Worm (Caenorhabditis elegans) whole organism, mixed stage, embryonic: ENCODE data around the gene F19B10.5.

Experiments
- M03D4.4 ChIP-seq: sonication (generic microtip); optimal IDR thresholded peaks from 2 replicates; lab custom pipeline; 2017; ENCODE audit warnings: mild to moderate bottlenecking, missing genetic modification characterization, missing compliant biosample characterization
- bed-3 ChIP-seq: fragments of 200-800 bp; sonication (Bioruptor generic); optimal IDR thresholded peaks from 3 replicates; lab custom pipeline; 2018; ENCODE audit warnings: mild to moderate bottlenecking, missing genetic modification characterization, moderate library complexity, missing compliant biosample characterization
- blmp-1 ChIP-seq: fragments of 150-350 bp; optimal IDR thresholded peaks from 2 replicates; lab custom pipeline; 2014; ENCODE audit warnings: missing biosample characterization, missing genetic modification characterization
- ceh-39 ChIP-seq: fragments of 150-350 bp; optimal IDR thresholded peaks from 2 replicates; lab custom pipeline; 2014; ENCODE audit warnings: missing biosample characterization, missing genetic modification characterization
- ceh-43 ChIP-seq: fragments of 200-800 bp; sonication (Bioruptor generic); optimal IDR thresholded peaks from 2 replicates; lab custom pipeline; 2018; ENCODE audit warnings: mild to moderate bottlenecking, missing genetic modification characterization, moderate library complexity, missing compliant biosample characterization
- ceh-83 ChIP-seq: fragments of 200-800 bp; sonication (Bioruptor generic); optimal IDR thresholded peaks from 2 replicates; lab custom pipeline; 2018; ENCODE audit warnings: mild to moderate bottlenecking, missing genetic modification characterization, missing compliant biosample characterization
- ces-1 ChIP-seq: fragments of 150-350 bp; optimal IDR thresholded peaks from 2 replicates; lab custom pipeline; 2014; ENCODE audit warnings: missing biosample characterization, missing genetic modification reagents, missing genetic modification characterization
- cnd-1 ChIP-seq: fragments of 200-800 bp; sonication (Bioruptor generic); optimal IDR thresholded peaks from 2 replicates; lab custom pipeline; 2018; ENCODE audit warnings: mild to moderate bottlenecking, missing genetic modification characterization, missing compliant biosample characterization
- drap-1 ChIP-seq: fragments of 200-800 bp; sonication (Bioruptor generic); optimal IDR thresholded peaks from 3 replicates; lab custom pipeline; 2018; ENCODE audit warnings: mild to moderate bottlenecking, missing genetic modification characterization, missing compliant biosample characterization
- elt-1 ChIP-seq: sonication (generic microtip); optimal IDR thresholded peaks from 2 replicates; lab custom pipeline; 2017; ENCODE audit warnings: missing genetic modification characterization, mild to moderate bottlenecking, missing compliant biosample characterization, antibody characterized with exemption, moderate library complexity, borderline replicate concordance; ENCODE audit not compliant: insufficient read depth
- elt-3 ChIP-seq: fragments of 150-350 bp; optimal IDR thresholded peaks from 2 replicates; lab custom pipeline; 2014; ENCODE audit warnings: missing biosample characterization, missing genetic modification characterization
- flh-1 ChIP-seq: fragments of 200-800 bp; sonication (Bioruptor generic); optimal IDR thresholded peaks from 2 replicates; lab custom pipeline; 2018; ENCODE audit warnings: mild to moderate bottlenecking, missing genetic modification characterization, moderate library complexity, missing compliant biosample characterization
- ham-2 ChIP-seq: fragments of 200-800 bp; sonication (Bioruptor generic); optimal IDR thresholded peaks from 2 replicates; lab custom pipeline; 2018; ENCODE audit warnings: mild to moderate bottlenecking, missing genetic modification characterization, missing compliant biosample characterization
- hlh-1 ChIP-seq: fragments of 150-350 bp; optimal IDR thresholded peaks from 2 replicates; lab custom pipeline; 2014; ENCODE audit warnings: missing biosample characterization, missing genetic modification reagents, missing genetic modification characterization
- lin-13 ChIP-seq: fragments of 150-350 bp; optimal IDR thresholded peaks from 2 replicates; lab custom pipeline; 2014; ENCODE audit warnings: missing biosample characterization, missing genetic modification characterization
- lin-32 ChIP-seq: fragments of 200-800 bp; sonication (Bioruptor generic); optimal IDR thresholded peaks from 2 replicates; lab custom pipeline; 2018; ENCODE audit warnings: mild to moderate bottlenecking, missing genetic modification characterization, missing compliant biosample characterization
- lsy-2 ChIP-seq: fragments of 150-350 bp; optimal IDR thresholded peaks from 2 replicates; lab custom pipeline; 2014; ENCODE audit warnings: missing biosample characterization, missing genetic modification characterization
- mep-1 ChIP-seq: fragments of 150-350 bp; optimal IDR thresholded peaks from 2 replicates; lab custom pipeline; 2017; ENCODE audit warnings: missing biosample characterization, missing genetic modification reagents, missing genetic modification characterization, inconsistent platforms
- mls-2 ChIP-seq: sonication (generic microtip); optimal IDR thresholded peaks from 2 replicates; lab custom pipeline; 2016; ENCODE audit warnings: mild to moderate bottlenecking, missing genetic modification characterization, moderate library complexity, missing compliant biosample characterization
- nhr-2 ChIP-seq: fragments of 150-350 bp; optimal IDR thresholded peaks from 2 replicates; lab custom pipeline; 2014; ENCODE audit warnings: missing biosample characterization, missing genetic modification characterization
- nhr-237 ChIP-seq: fragments of 150-350 bp; optimal IDR thresholded peaks from 2 replicates; lab custom pipeline; 2014; ENCODE audit warnings: missing biosample characterization, missing genetic modification characterization
- nhr-28 ChIP-seq: fragments of 150-350 bp; optimal IDR thresholded peaks from 2 replicates; lab custom pipeline; 2014; ENCODE audit warnings: missing biosample characterization, missing genetic modification characterization
- nhr-76 ChIP-seq: sonication (generic microtip); optimal IDR thresholded peaks from 2 replicates; lab custom pipeline; 2017; ENCODE audit warnings: missing biosample characterization, missing genetic modification characterization
- pha-4 ChIP-seq: fragments of 150-350 bp; optimal IDR thresholded peaks from 2 replicates; lab custom pipeline; 2018; ENCODE audit warnings: missing biosample characterization, missing genetic modification reagents, missing genetic modification characterization
- sem-2 ChIP-seq: fragments of 200-800 bp; sonication (Bioruptor generic); optimal IDR thresholded peaks from 2 replicates; lab custom pipeline; 2018; ENCODE audit warnings: mild to moderate bottlenecking, missing genetic modification characterization, missing compliant biosample characterization
- snpc-4 ChIP-seq: fragments of 150-350 bp; optimal IDR thresholded peaks from 2 replicates; lab custom pipeline; 2014; ENCODE audit warnings: missing biosample characterization, missing genetic modification characterization
- tbx-8 ChIP-seq: fragments of 200-800 bp; sonication (Bioruptor generic); optimal IDR thresholded peaks from 2 replicates; lab custom pipeline; 2018; ENCODE audit warnings: mild to moderate bottlenecking, missing genetic modification characterization, moderate library complexity, missing compliant biosample characterization
- unc-39 ChIP-seq: fragments of 150-350 bp; optimal IDR thresholded peaks from 2 replicates; lab custom pipeline; 2014; ENCODE audit warnings: missing biosample characterization, missing genetic modification characterization
- unc-62 ChIP-seq: fragments of 150-350 bp; optimal IDR thresholded peaks from 2 replicates; lab custom pipeline; 2014; ENCODE audit warnings: missing biosample characterization, missing genetic modification reagents, missing genetic modification characterization
- zip-8 ChIP-seq: fragments of 150-350 bp; optimal IDR thresholded peaks from 2 replicates; lab custom pipeline; 2014; ENCODE audit warnings: missing biosample characterization, missing genetic modification characterization
- ztf-11 ChIP-seq: fragments of 150-350 bp; optimal IDR thresholded peaks from 2 replicates; lab custom pipeline; 2014; ENCODE audit warnings: missing biosample characterization, missing genetic modification characterization

The F19B10.5 gene

DNA sequence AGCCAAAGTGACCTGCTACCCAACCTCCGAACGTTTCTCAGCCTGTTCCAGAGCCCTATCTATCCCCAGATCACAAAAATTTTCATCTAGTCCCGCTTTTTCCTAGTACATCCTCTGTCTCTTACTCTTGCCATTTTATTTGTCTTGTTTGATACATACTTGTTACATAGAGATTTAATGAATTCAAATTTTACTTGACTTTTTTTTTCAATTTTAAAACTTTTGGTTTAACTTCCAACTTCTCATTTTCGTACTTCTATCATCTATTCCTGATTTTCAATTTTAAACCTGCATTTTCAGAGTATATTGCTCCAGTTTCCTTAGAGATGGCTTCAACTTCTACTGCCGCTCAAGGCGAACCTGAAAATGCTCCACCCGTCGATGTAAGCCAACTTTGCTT lies 28.6 kb upstream of the F19B10.5 start, which contains the start of gene M151.3:
TSS of gene M151.3 (plus strand) at position 301 of the 400 bp plus-strand sequence.
- no peak for TF ChIP-seq ceh-43
- TF ChIP-seq ham-2 (GFP tag; lab: Kevin White, UChicago), result no peak
- no peak for TF ChIP-seq drap-1 (GFP tag; lab: Kevin White, UChicago)
- no peak for TF ChIP-seq ceh-39
- TF ChIP-seq elt-3 (tag; lab: Kevin White, UChicago), result no peak
- no peak for TF ChIP-seq hlh-1 (tag; lab: Kevin White, UChicago)
- TF ChIP-seq zip-8, result no peak
- no peak for TF ChIP-seq ceh-83 (GFP tag; lab: Kevin White, UChicago)
- no peak for TF ChIP-seq nhr-28 (tag; lab: Kevin White, UChicago)
- TF ChIP-seq sem-2 (GFP tag; lab: Kevin White, UChicago), result no peak
- TF ChIP-seq unc-39 (tag; lab: Kevin White, UChicago), result no peak
- no peak for TF ChIP-seq pha-4 (tag; lab: Kevin White, UChicago)
- TF ChIP-seq elt-1 (tag; lab: Kevin White, UChicago), result no peak
- no peak for TF ChIP-seq ztf-11
- no peak for TF ChIP-seq mls-2
- no peak for TF ChIP-seq nhr-2
- no peak for TF ChIP-seq cnd-1 (tag; lab: Kevin White, UChicago)
- TF ChIP-seq tbx-8 (GFP tag; lab: Kevin White, UChicago), result no peak

DNA sequence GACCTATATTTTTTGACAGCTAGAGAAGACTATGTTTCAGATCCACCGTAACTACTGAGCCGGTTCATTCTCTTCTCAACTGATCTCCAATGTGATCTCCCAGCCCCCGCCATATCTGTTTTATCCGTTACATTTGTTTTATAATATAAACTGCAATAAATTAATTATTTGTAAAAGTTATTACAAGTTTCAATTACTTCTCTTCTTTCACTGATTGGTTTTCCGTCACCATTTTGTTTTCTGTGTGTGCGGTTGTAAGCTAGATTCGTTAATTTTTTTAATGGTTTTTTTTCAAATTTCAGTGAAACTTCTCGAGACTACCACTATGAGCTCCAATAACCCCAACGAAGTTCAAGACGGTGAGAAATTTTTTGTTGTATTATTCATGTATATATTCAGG lies 24.7 kb upstream of the F19B10.5 start, which contains the start of gene M151.2:
TSS of gene M151.2 (plus strand) at position 301 of the 400 bp plus-strand sequence.
- no peak for TF ChIP-seq nhr-76 (tag; lab: Kevin White, UChicago)
- TF ChIP-seq flh-1 (GFP tag; lab: Kevin White, UChicago), result no peak
- no peak for TF ChIP-seq unc-39 (tag; lab: Kevin White, UChicago)
- no peak for TF ChIP-seq unc-62
- no peak for TF ChIP-seq nhr-28 (tag; lab: Kevin White, UChicago)
- no peak for TF ChIP-seq elt-1 (tag; lab: Kevin White, UChicago)
- TF ChIP-seq blmp-1, result no peak
- no peak for TF ChIP-seq nhr-237
- TF ChIP-seq M03D4.4 (tag; lab: Kevin White, UChicago), result no peak
- no peak for TF ChIP-seq mep-1 (tag; lab: Kevin White, UChicago)
- no peak for TF ChIP-seq ces-1 (GFP tag; lab: Kevin White, UChicago)
- no peak for TF ChIP-seq lin-13 (tag; lab: Kevin White, UChicago)
- no peak for TF ChIP-seq snpc-4
- no peak for TF ChIP-seq tbx-8 (GFP tag; lab: Kevin White, UChicago)
- TF ChIP-seq ceh-83 (GFP tag; lab: Kevin White, UChicago), result no peak
- no peak for TF ChIP-seq ceh-43
- no peak for TF ChIP-seq drap-1 (GFP tag; lab: Kevin White, UChicago)
- TF ChIP-seq bed-3 (GFP tag; lab: Kevin White, UChicago), result no peak
- TF ChIP-seq mls-2, result no peak
- TF ChIP-seq sem-2 (GFP tag; lab: Kevin White, UChicago), result no peak

- no peak for TF ChIP-seq lsy-2 (tag; lab: Kevin White, UChicago)
- no peak for TF ChIP-seq elt-3 (tag; lab: Kevin White, UChicago)
- TF ChIP-seq lin-13 (tag; lab: Kevin White, UChicago), result no peak
- TF ChIP-seq unc-39 (tag; lab: Kevin White, UChicago), result no peak
- no peak for TF ChIP-seq ces-1 (GFP tag; lab: Kevin White, UChicago)
- TF ChIP-seq drap-1 (GFP tag; lab: Kevin White, UChicago), result no peak
- TF ChIP-seq ceh-83 (GFP tag; lab: Kevin White, UChicago), result no peak
- no peak for TF ChIP-seq unc-62
- no peak for TF ChIP-seq ham-2 (GFP tag; lab: Kevin White, UChicago)
- no peak for TF ChIP-seq ztf-11
- no peak for TF ChIP-seq lin-32 (GFP tag; lab: Kevin White, UChicago)
- TF ChIP-seq M03D4.4 (tag; lab: Kevin White, UChicago), result no peak
- TF ChIP-seq mep-1 (tag; lab: Kevin White, UChicago), result no peak
- no peak for TF ChIP-seq blmp-1
- no peak for TF ChIP-seq cnd-1 (tag; lab: Kevin White, UChicago)
- TF ChIP-seq nhr-237, result no peak
- TF ChIP-seq pha-4 (tag; lab: Kevin White, UChicago), result no peak
Observed at ce11 chrII:3634765-3635164, 20.7 kb upstream of the F19B10.5 start.

- TF ChIP-seq tbx-8 (GFP tag; lab: Kevin White, UChicago), result no peak
- TF ChIP-seq ceh-39, result no peak
Observed at ce11 chrII:3639238-3639637, 16.2 kb upstream of the F19B10.5 start, which contains the start of gene fbxb-31. fbxb-31 (minus strand) TSS chrII:3639338.
